Fruit fly (Drosophila melanogaster) whole organism, embryonic: Measurements from ENCODE around the gene BORCS6.

Source experiments
- Blimp-1 ChIP-seq: fragments of 200-800 bp; sonication (Bioruptor generic); optimal IDR thresholded peaks from 3 replicates; lab custom pipeline; 2018; ENCODE audit warnings: missing biosample characterization, missing genetic modification characterization, mild to moderate bottlenecking, moderate library complexity, missing genetic modification reagents
- CG12659 ChIP-seq: fragments of 200-800 bp; sonication (Bioruptor generic); optimal IDR thresholded peaks from 3 replicates; lab custom pipeline; 2017; ENCODE audit warnings: mild to moderate bottlenecking, missing biosample characterization, missing genetic modification reagents, missing genetic modification characterization
- CG34224 ChIP-seq: fragments of 200-800 bp; sonication (Bioruptor generic); IDR thresholded peaks from 3 replicates; pipeline ENCODE4 v1.3.6; 2022; ENCODE audit warnings: missing biosample characterization, missing genetic modification characterization; ENCODE audit not compliant: partially characterized antibody
- lmd ChIP-seq: fragments of 200-800 bp; sonication (Bioruptor generic); IDR thresholded peaks from 2 replicates; pipeline ENCODE4 v1.3.6; 2022; ENCODE audit warnings: missing biosample characterization, missing genetic modification characterization
- prd ChIP-seq, 3 experiments: fragments of >200 bp in 2 of 3; fragments of 200-800 bp in 1 of 3; sonication (Bioruptor generic) in 1 of 3; optimal IDR thresholded peaks in 2 of 3; IDR thresholded peaks in 1 of 3; 2 replicates in 2 of 3; 3 replicates in 1 of 3; pipeline versions ENCODE4 v1.3.6 to Lab custom; 2017 to 2022; ENCODE audit warnings: missing biosample characterization in 1 of 3, missing genetic modification characterization in 1 of 3
- repo ChIP-seq: fragments of 200-800 bp; sonication (Bioruptor generic); optimal IDR thresholded peaks from 2 replicates; lab custom pipeline; 2016; ENCODE audit warnings: missing biosample characterization, missing genetic modification characterization
- salm ChIP-seq: fragments of 200-800 bp; sonication (Bioruptor generic); optimal IDR thresholded peaks from 2 replicates; lab custom pipeline; 2018; ENCODE audit warnings: missing biosample characterization, mild to moderate bottlenecking, missing genetic modification characterization

DNA sequence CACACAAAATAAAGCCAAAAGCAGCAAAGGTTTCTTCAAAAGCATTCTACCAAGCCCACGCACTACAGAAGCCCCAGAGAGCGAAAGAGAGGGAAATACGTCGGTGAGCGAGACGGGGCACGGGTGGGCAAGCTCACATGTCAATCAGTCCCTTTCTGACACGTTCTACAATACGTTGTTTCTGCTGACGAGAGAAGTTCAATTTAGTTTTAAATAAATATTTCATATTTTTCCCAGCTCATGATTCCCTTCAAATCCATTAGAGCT, 10.1 kb downstream of the BORCS6 start:
- no peak for TF ChIP-seq CG34224 (GFP tag; lab: Robert Waterston, UW)
- TF ChIP-seq CG12659 (GFP tag; lab: Kevin White, UChicago), result no peak
- no peak for TF ChIP-seq Blimp-1 (GFP tag; lab: Kevin White, UChicago)
- TF ChIP-seq lmd (GFP tag; lab: Robert Waterston, UW), result no peak
- TF ChIP-seq prd (optimal IDR thresholded peaks at IDR 0.05; lab: Kevin White, UChicago), result no peak
- no peak for TF ChIP-seq prd (GFP tag; IDR thresholded peaks at IDR 0.05; lab: Robert Waterston, UW)
- TF ChIP-seq repo (GFP tag; lab: Kevin White, UChicago), result no peak
- no peak for TF ChIP-seq salm
